Worm (Caenorhabditis elegans): ENCODE data around the gene T05H4.11.
A peak's percentile ranks its signal among the peaks of the same experiment; 100 is the strongest.

- peak; percentile 68 for TF ChIP-seq nhr-77 (tag; optimal IDR thresholded peaks at IDR 0.05)
- no peak for TF ChIP-seq arid-1 (GFP tag; conservative IDR thresholded peaks at IDR 0.05)
- peak; percentile 75 for TF ChIP-seq unc-130 (GFP tag; optimal IDR thresholded peaks at IDR 0.05)
- TF ChIP-seq nhr-11 (tag; optimal IDR thresholded peaks at IDR 0.05): peak; percentile 48
- no peak for TF ChIP-seq lin-15B (tag; optimal IDR thresholded peaks at IDR 0.05)
- no peak for TF ChIP-seq vab-7 (GFP tag; IDR thresholded peaks at IDR 0.05)
- TF ChIP-seq nhr-10 (tag; optimal IDR thresholded peaks at IDR 0.05): no peak
- TF ChIP-seq fkh-10 (GFP tag; optimal IDR thresholded peaks at IDR 0.05): no peak
Observed at ce11 chrV:6433446-6434178, 7.6 kb upstream of the T05H4.11 start, which contains the start of the genes gad-1 and erfa-1.

Measured in whole organism, L4 larva.